Fruit fly (Drosophila melanogaster): ENCODE measurements around the gene Socs16D.

Gene Socs16D

dm6 chrX:17799070-17799802 lies 28.1 kb downstream of the Socs16D start (continued):
- no peak for TF ChIP-seq CG13894 (tag; optimal IDR thresholded peaks at IDR 0.05)
- TF ChIP-seq Eip74EF (GFP tag; optimal IDR thresholded peaks at IDR 0.05) = no peak
- peak; percentile 24 for TF ChIP-seq CG15479 (GFP tag; optimal IDR thresholded peaks at IDR 0.05)
- TF ChIP-seq CG17328 (GFP tag; IDR thresholded peaks at IDR 0.05) = peak; percentile 49; the same call in 1 of the 2 replicates
- TF ChIP-seq mld (GFP tag; IDR thresholded peaks at IDR 0.05; ENCODE audit: partially characterized antibody) = no peak
- TF ChIP-seq ERR (GFP tag; optimal IDR thresholded peaks at IDR 0.05) = no peak
- no peak for TF ChIP-seq repo (GFP tag; optimal IDR thresholded peaks at IDR 0.05)
- TF ChIP-seq Six4 (GFP tag; optimal IDR thresholded peaks at IDR 0.05) = peak; percentile 21
- TF ChIP-seq HmgZ (tag; optimal IDR thresholded peaks at IDR 0.05) = no peak
- no peak for TF ChIP-seq trh (GFP tag; optimal IDR thresholded peaks at IDR 0.05)
- peak; percentile 95 for TF ChIP-seq D19A (tag; optimal IDR thresholded peaks at IDR 0.05)
- TF ChIP-seq CG18262 (tag; optimal IDR thresholded peaks at IDR 0.05) = peak; percentile 66
- 0 out of 2 replicates have a peak, but pooled peaks have one; percentile 10 for TF ChIP-seq CG10366 (GFP tag; IDR thresholded peaks at IDR 0.05)
- TF ChIP-seq pb (GFP tag; optimal IDR thresholded peaks at IDR 0.05) = no peak
- peak; percentile 58 for TF ChIP-seq CG7839 (tag; optimal IDR thresholded peaks at IDR 0.05)
- TF ChIP-seq kay (GFP tag; optimal IDR thresholded peaks at IDR 0.05) = no peak
- TF ChIP-seq CG1602 (GFP tag; optimal IDR thresholded peaks at IDR 0.05) = peak; percentile 8
- TF ChIP-seq CG10147 (GFP tag; optimal IDR thresholded peaks at IDR 0.05) = peak; percentile 13
- no peak for TF ChIP-seq BEAF-32 (GFP tag; optimal IDR thresholded peaks at IDR 0.05)
- TF ChIP-seq dysf (GFP tag; IDR thresholded peaks at IDR 0.05) = peak; percentile 48; the same call in 2 of the 3 replicates
- no peak for TF ChIP-seq Hsf (GFP tag; optimal IDR thresholded peaks at IDR 0.05)
- TF ChIP-seq lola (GFP tag; optimal IDR thresholded peaks at IDR 0.05) = peak in 1 of 3 experiments; percentile 64
- TF ChIP-seq grau (tag; optimal IDR thresholded peaks at IDR 0.05) = peak; percentile 52
- TF ChIP-seq CG43689 (GFP tag; IDR thresholded peaks at IDR 0.05) = no peak
- peak; percentile 27 for TF ChIP-seq az2 (GFP tag; optimal IDR thresholded peaks at IDR 0.05)
- peak; percentile 32 for TF ChIP-seq CG18599 (GFP tag; optimal IDR thresholded peaks at IDR 0.05)
- no peak for TF ChIP-seq CG12104 (GFP tag; optimal IDR thresholded peaks at IDR 0.05)
- peak; percentile 44 for TF ChIP-seq cg (GFP tag; optimal IDR thresholded peaks at IDR 0.05)
- peak; percentile 46 for TF ChIP-seq nerfin-1 (tag; optimal IDR thresholded peaks at IDR 0.05)
- TF ChIP-seq ap (GFP tag; IDR thresholded peaks at IDR 0.05) = no peak
- peak; percentile 91 for TF ChIP-seq pfk (GFP tag; optimal IDR thresholded peaks at IDR 0.05)
- no peak for TF ChIP-seq CG17568 (GFP tag; optimal IDR thresholded peaks at IDR 0.05)
- 0 out of 3 replicates have a peak, but pooled peaks have one; percentile 7 for TF ChIP-seq zfh1 (GFP tag; IDR thresholded peaks at IDR 0.05)
- TF ChIP-seq CG3065 (GFP tag; optimal IDR thresholded peaks at IDR 0.05) = no peak
- TF ChIP-seq Sox102F (GFP tag; optimal IDR thresholded peaks at IDR 0.05) = peak; percentile 23
- TF ChIP-seq CG7556 (GFP tag; optimal IDR thresholded peaks at IDR 0.05) = peak; percentile 33
- TF ChIP-seq dmrt11E (tag; optimal IDR thresholded peaks at IDR 0.05) = peak; percentile 65
- TF ChIP-seq Opbp (GFP tag; IDR thresholded peaks at IDR 0.05; ENCODE audit: partially characterized antibody) = no peak
- TF ChIP-seq croc (GFP tag; conservative IDR thresholded peaks at IDR 0.05) = peak; percentile 19; the same call in 1 of the 3 replicates
- peak in 1 of 2 experiments; percentile 67 for TF ChIP-seq bsh (GFP tag; optimal IDR thresholded peaks at IDR 0.05)
- no peak for TF ChIP-seq Usf (GFP tag; optimal IDR thresholded peaks at IDR 0.05)
- TF ChIP-seq vvl (GFP tag; IDR thresholded peaks at IDR 0.05) = peak; percentile 62
- TF ChIP-seq CG32767 (GFP tag; IDR thresholded peaks at IDR 0.05) = 0 out of 2 replicates have a peak, but pooled peaks have one; percentile 16
- no peak for TF ChIP-seq sc (optimal IDR thresholded peaks at IDR 0.05)
- peak; percentile 40 for TF ChIP-seq sc (GFP tag; optimal IDR thresholded peaks at IDR 0.05)
- TF ChIP-seq gem (tag; optimal IDR thresholded peaks at IDR 0.05) = peak; percentile 70
- TF ChIP-seq trem (tag; optimal IDR thresholded peaks at IDR 0.05) = peak; percentile 4
- no peak for TF ChIP-seq CG14050 (GFP tag; IDR thresholded peaks at IDR 0.05)
